Fruit fly (Drosophila melanogaster) S2 (cell line): ENCODE results near the gene CG34297.

Source experiments
- CG8478 ChIP-seq: fragments of >200 bp; optimal IDR thresholded peaks from 2 replicates; lab custom pipeline; 2018
- CTCF ChIP-seq, 2 experiments: fragments of >200 bp; optimal IDR thresholded peaks; 2 replicates each; lab custom pipeline; 2018

DNA sequence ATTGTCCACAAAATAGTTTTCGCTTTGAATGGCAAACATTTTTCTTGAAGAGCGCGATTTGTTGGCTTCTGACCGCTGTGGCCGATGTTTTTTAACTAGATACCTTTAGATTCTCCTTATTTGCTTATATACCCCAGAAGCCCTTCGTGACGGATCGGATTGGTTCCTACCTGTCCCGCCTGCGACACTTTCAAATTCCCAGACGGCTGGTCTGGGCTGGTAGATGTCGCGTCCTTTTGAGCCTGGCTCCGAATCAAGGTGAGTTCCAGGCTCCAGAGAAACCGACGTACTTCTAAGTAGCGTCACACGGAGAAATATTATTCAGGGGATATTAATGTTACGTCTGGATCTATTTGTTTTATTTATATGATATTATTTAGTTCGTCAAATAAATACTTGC lies 3.8 kb downstream of the CG34297 start, which contains the start of gene zen2:
- no peak for TF ChIP-seq CTCF (optimal IDR thresholded peaks at IDR 0.05; lab: Kevin White, UChicago)
- TF ChIP-seq CG8478 (lab: Kevin White, UChicago), result no peak
